Fruit fly (Drosophila melanogaster) whole organism, prepupa: ENCODE measurements around the gene Dip-B.
A peak's percentile ranks its signal among the peaks of the same experiment; 100 is the strongest.

Experiments
- Blimp-1 ChIP-seq: fragments of 200-800 bp; sonication (Bioruptor generic); optimal IDR thresholded peaks from 3 replicates; lab custom pipeline; 2017; ENCODE audit warnings: missing biosample characterization, missing genetic modification characterization, mild to moderate bottlenecking, moderate library complexity, missing genetic modification reagents
- CG10631 ChIP-seq: fragments of 200-800 bp; sonication (Bioruptor generic); optimal IDR thresholded peaks from 2 replicates; lab custom pipeline; 2016; ENCODE audit warnings: missing biosample characterization, missing genetic modification characterization
- CG16779 ChIP-seq: fragments of 200-800 bp; sonication (Bioruptor generic); optimal IDR thresholded peaks from 3 replicates; lab custom pipeline; 2017; ENCODE audit warnings: missing biosample characterization, mild to moderate bottlenecking, missing genetic modification characterization
- CG8319 ChIP-seq: fragments of 200-800 bp; sonication (Bioruptor generic); optimal IDR thresholded peaks from 3 replicates; lab custom pipeline; 2016; ENCODE audit warnings: missing biosample characterization, missing genetic modification characterization
- Eip78C ChIP-seq: fragments of 200-800 bp; sonication (Bioruptor generic); peaks from one replicate; lab custom pipeline; 2016; ENCODE audit warnings: missing biosample characterization, missing genetic modification characterization
- Hr38 ChIP-seq: sonication (Bioruptor generic); optimal IDR thresholded peaks from 2 replicates; lab custom pipeline; 2016; ENCODE audit warnings: missing biosample characterization, missing genetic modification characterization
- Lpt ChIP-seq: fragments of 200-800 bp; sonication (Bioruptor generic); optimal IDR thresholded peaks from 3 replicates; lab custom pipeline; 2016; ENCODE audit warnings: missing biosample characterization, missing genetic modification characterization
- Smox ChIP-seq: fragments of 200-800 bp; sonication (Bioruptor generic); optimal IDR thresholded peaks from 3 replicates; lab custom pipeline; 2016; ENCODE audit warnings: missing biosample characterization, missing genetic modification characterization
- fkh ChIP-seq: fragments of 200-800 bp; sonication (Bioruptor generic); optimal IDR thresholded peaks from 3 replicates; lab custom pipeline; 2017; ENCODE audit warnings: missing biosample characterization, mild to moderate bottlenecking, missing genetic modification characterization, moderate library complexity
- pdm3 ChIP-seq: fragments of 200-800 bp; sonication (Bioruptor generic); optimal IDR thresholded peaks from 3 replicates; lab custom pipeline; 2016; ENCODE audit warnings: missing biosample characterization, missing genetic modification characterization
- salr ChIP-seq, 2 experiments: fragments of 200-800 bp; sonication (Bioruptor generic); optimal IDR thresholded peaks; 3 replicates each; lab custom pipeline; 2016 to 2018; ENCODE audit warnings: missing biosample characterization in 2 of 2, missing genetic modification characterization in 2 of 2, mild to moderate bottlenecking in 1 of 2
- spab ChIP-seq: fragments of 200-800 bp; sonication (Bioruptor generic); optimal IDR thresholded peaks from 2 replicates; lab custom pipeline; 2017; ENCODE audit warnings: missing biosample characterization, mild to moderate bottlenecking, missing genetic modification characterization, missing genetic modification reagents

DNA sequence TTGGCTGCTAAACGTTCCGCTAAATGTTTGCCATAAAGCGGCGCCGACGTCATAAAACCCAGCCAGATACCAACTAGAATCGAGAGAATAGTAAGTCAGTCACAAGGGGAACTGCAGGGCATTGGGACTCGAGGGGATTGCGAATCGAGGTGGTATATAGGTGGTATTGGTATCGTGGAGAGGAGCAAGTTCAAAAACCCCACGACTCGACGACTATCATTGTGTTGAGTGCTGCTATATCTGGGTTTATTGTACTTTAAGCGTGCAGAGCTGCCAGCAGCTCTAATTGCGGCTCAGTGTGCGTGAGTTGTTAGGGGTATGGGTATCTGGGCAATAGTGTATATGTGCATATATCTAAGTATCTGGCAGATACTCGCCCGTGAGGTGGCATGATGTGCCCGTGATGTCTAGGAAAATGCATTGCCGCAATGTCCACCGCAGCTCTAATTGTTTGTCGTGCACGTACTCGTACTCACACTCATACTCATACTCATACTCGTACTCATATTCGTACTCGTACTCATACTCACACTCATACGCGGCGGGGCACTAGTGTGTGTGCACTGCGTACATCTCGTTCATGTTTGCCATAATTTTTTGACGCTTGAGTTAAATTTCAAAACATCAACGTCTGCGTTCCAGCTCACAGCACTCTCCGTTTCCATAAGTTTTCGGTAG lies 24.1 kb downstream of the Dip-B start:
- TF ChIP-seq Hr38 (GFP tag; lab: Kevin White, UChicago) (no peak), CG10631 (no peak), Blimp-1 (GFP tag; lab: Kevin White, UChicago) (no peak), CG16779 (no peak), Eip78C (no peak), pdm3 (no peak), fkh (no peak), Smox (GFP tag; lab: Kevin White, UChicago) (no peak), CG8319 (no peak), spab (GFP tag; lab: Kevin White, UChicago) (no peak), Lpt (GFP tag; lab: Kevin White, UChicago) (peak; percentile 14), salr (GFP tag; optimal IDR thresholded peaks at IDR 0.05; lab: Kevin White, UChicago) (no peak)
